Worm (Caenorhabditis elegans): ENCODE results near the gene T05E12.3.

The T05E12.3 gene

DNA sequence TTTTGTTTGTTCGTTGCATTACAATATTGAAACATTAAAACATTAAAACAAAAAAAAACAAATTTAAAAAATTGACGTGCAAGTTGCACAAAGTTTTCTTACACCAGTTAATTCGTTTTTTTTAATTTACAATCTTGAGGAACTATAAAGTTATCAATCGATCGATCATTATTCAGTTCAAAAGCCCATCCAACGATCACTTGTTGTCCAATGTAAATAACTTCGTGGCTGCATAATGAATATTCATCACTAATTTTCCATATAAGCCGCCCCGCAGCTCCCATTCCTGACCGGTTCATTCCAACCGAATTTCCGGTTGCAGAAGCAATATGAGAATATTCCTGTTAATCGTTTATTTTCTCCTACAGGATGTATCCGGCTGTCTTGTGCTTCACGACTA is 35.5 kb downstream of the T05E12.3 start, which contains the start of gene hpo-33:
TSS of gene hpo-33 (plus strand) at position 301 of the 400 bp plus-strand sequence.
- no peak for TF ChIP-seq nhr-11 (tag; optimal IDR thresholded peaks at IDR 0.05)
- no peak for TF ChIP-seq ahr-1 (tag; optimal IDR thresholded peaks at IDR 0.05)

DNA sequence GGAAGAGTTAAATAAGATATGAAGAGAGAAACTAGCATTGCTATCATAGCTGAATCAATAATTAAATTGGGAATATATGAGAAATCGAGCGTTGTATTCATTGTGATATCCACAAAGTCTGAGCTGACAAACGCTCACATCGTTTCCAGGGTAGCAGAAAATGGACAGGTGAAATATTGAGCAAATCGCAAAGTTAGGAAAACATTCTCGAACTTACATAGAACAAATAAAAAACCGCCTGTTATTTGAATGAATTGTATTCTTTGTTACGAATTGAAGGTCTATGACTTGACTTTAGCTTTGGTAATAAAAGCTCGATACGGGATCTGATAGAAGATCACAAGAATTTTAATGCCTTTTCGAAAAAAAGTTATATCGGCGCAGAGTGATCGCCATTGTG is 41.9 kb downstream of the T05E12.3 start, which contains the start of gene srz-94:
TSS of gene srz-94 (minus strand) at position 101 of the 400 bp plus-strand sequence.
- no peak for TF ChIP-seq sox-2 (GFP tag; IDR thresholded peaks at IDR 0.05)
- TF ChIP-seq pros-1 (tag; optimal IDR thresholded peaks at IDR 0.05): no peak
- TF ChIP-seq dve-1 (tag; optimal IDR thresholded peaks at IDR 0.05): no peak
- no peak for TF ChIP-seq ceh-34 (tag; optimal IDR thresholded peaks at IDR 0.05)
- TF ChIP-seq ceh-9 (tag; optimal IDR thresholded peaks at IDR 0.05): no peak
- no peak for TF ChIP-seq pat-9 (tag; optimal IDR thresholded peaks at IDR 0.05)
- TF ChIP-seq hlh-13 (GFP tag; optimal IDR thresholded peaks at IDR 0.05): no peak
- TF ChIP-seq dmd-4 (tag; optimal IDR thresholded peaks at IDR 0.05; ENCODE audit: borderline replicate concordance): no peak
- no peak for TF ChIP-seq ceh-6 (GFP tag; optimal IDR thresholded peaks at IDR 0.05)
- no peak for TF ChIP-seq ceh-24 (tag; optimal IDR thresholded peaks at IDR 0.05)
- no peak for TF ChIP-seq unc-3 (GFP tag; conservative IDR thresholded peaks at IDR 0.05)
- no peak for TF ChIP-seq unc-3 (tag; optimal IDR thresholded peaks at IDR 0.05)
- TF ChIP-seq pha-2 (tag; optimal IDR thresholded peaks at IDR 0.05): no peak
- TF ChIP-seq unc-42 (tag; optimal IDR thresholded peaks at IDR 0.05): no peak
- TF ChIP-seq pag-3 (tag; optimal IDR thresholded peaks at IDR 0.05; ENCODE audit: borderline replicate concordance): no peak
- no peak for TF ChIP-seq ref-2 (tag; optimal IDR thresholded peaks at IDR 0.05)
- no peak for TF ChIP-seq nfya-1 (tag; optimal IDR thresholded peaks at IDR 0.05)

DNA sequence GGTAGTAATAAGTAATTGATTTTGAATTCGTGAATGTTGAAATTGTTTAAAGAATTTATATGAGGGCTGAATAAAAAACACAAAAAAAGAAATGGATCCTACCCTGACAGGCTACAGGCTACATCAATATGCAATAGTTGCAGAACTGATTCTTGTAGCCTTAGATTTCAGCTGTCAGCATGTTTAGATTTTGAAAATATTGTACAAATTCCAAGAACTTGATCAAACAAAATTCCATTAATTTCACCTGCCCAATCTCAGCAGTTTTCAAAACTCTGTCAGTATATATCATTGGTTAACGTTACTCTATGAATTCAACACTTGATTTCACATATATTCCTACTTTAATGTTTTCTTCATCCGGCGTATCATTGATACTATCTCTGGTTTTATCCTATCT is 47.4 kb downstream of the T05E12.3 start:
- TF ChIP-seq unc-86 (tag; optimal IDR thresholded peaks at IDR 0.05): no peak
- TF ChIP-seq unc-55 (GFP tag; optimal IDR thresholded peaks at IDR 0.05): no peak
- TF ChIP-seq nhr-11 (tag; optimal IDR thresholded peaks at IDR 0.05): no peak
- TF ChIP-seq hlh-15 (tag; optimal IDR thresholded peaks at IDR 0.05): no peak
- no peak for TF ChIP-seq pag-3 (tag; optimal IDR thresholded peaks at IDR 0.05; ENCODE audit: borderline replicate concordance)
- TF ChIP-seq lin-11 (tag; optimal IDR thresholded peaks at IDR 0.05): no peak
- no peak for TF ChIP-seq pqm-1 (tag; optimal IDR thresholded peaks at IDR 0.05)
- TF ChIP-seq ztf-16 (tag; optimal IDR thresholded peaks at IDR 0.05): no peak
- TF ChIP-seq F13H6.1 (tag; optimal IDR thresholded peaks at IDR 0.05): no peak
- no peak for TF ChIP-seq sdc-2 (tag; optimal IDR thresholded peaks at IDR 0.05)
- no peak for TF ChIP-seq C38D4.7 (GFP tag; optimal IDR thresholded peaks at IDR 0.05)
- no peak for TF ChIP-seq dmd-4 (tag; optimal IDR thresholded peaks at IDR 0.05; ENCODE audit: borderline replicate concordance)
- no peak for TF ChIP-seq tbx-2 (tag; optimal IDR thresholded peaks at IDR 0.05)
- TF ChIP-seq hlh-8 (tag; optimal IDR thresholded peaks at IDR 0.05): no peak
- TF ChIP-seq ceh-22 (tag; optimal IDR thresholded peaks at IDR 0.05): no peak
- TF ChIP-seq hlh-6 (tag; optimal IDR thresholded peaks at IDR 0.05): no peak
- TF ChIP-seq eyg-1 (tag; optimal IDR thresholded peaks at IDR 0.05): no peak
- no peak for TF ChIP-seq ceh-30 (tag; optimal IDR thresholded peaks at IDR 0.05)

Data from whole organism, late embryonic.